Fruit fly (Drosophila melanogaster) whole organism, prepupa: ENCODE data around the gene CG15262.

Source experiments
- Blimp-1 ChIP-seq: fragments of 200-800 bp; sonication (Bioruptor generic); optimal IDR thresholded peaks from 3 replicates; lab custom pipeline; 2017; ENCODE audit warnings: missing biosample characterization, missing genetic modification characterization, mild to moderate bottlenecking, moderate library complexity, missing genetic modification reagents
- CG10631 ChIP-seq: fragments of 200-800 bp; sonication (Bioruptor generic); optimal IDR thresholded peaks from 2 replicates; lab custom pipeline; 2016; ENCODE audit warnings: missing biosample characterization, missing genetic modification characterization
- CG10669 ChIP-seq: fragments of 200-800 bp; sonication (Bioruptor generic); optimal IDR thresholded peaks from 3 replicates; lab custom pipeline; 2018; ENCODE audit warnings: missing biosample characterization, mild to moderate bottlenecking, missing genetic modification characterization, moderate library complexity
- CG11294 ChIP-seq: fragments of 200-800 bp; sonication (Bioruptor generic); IDR thresholded peaks from 2 replicates; pipeline ENCODE4 v1.3.6; 2022; ENCODE audit warnings: missing biosample characterization, missing genetic modification characterization
- CG11762 ChIP-seq: fragments of 200-800 bp; sonication (Bioruptor generic); optimal IDR thresholded peaks from 3 replicates; lab custom pipeline; 2016; ENCODE audit warnings: missing biosample characterization, missing genetic modification characterization; ENCODE audit not compliant: insufficient read depth
- CG11902 ChIP-seq: fragments of 200-800 bp; sonication (Bioruptor generic); optimal IDR thresholded peaks from 3 replicates; lab custom pipeline; 2016; ENCODE audit warnings: missing biosample characterization, missing genetic modification characterization
- CG15336 ChIP-seq: fragments of 200-800 bp; sonication (Bioruptor generic); IDR thresholded peaks from 2 replicates; pipeline ENCODE4 v1.3.6; 2022; ENCODE audit warnings: missing biosample characterization, missing genetic modification characterization
- CG1621 ChIP-seq: fragments of 200-800 bp; sonication (Bioruptor generic); optimal IDR thresholded peaks from 3 replicates; lab custom pipeline; 2018; ENCODE audit warnings: missing biosample characterization, mild to moderate bottlenecking, missing genetic modification characterization
- CG16779 ChIP-seq: fragments of 200-800 bp; sonication (Bioruptor generic); optimal IDR thresholded peaks from 3 replicates; lab custom pipeline; 2017; ENCODE audit warnings: missing biosample characterization, mild to moderate bottlenecking, missing genetic modification characterization
- CG3032 ChIP-seq: fragments of 200-800 bp; optimal IDR thresholded peaks from 2 replicates; lab custom pipeline; 2019; ENCODE audit warnings: missing biosample characterization, mild to moderate bottlenecking, missing genetic modification characterization, moderate library complexity
- CG31627 ChIP-seq: fragments of 200-800 bp; sonication (Bioruptor generic); optimal IDR thresholded peaks from 3 replicates; lab custom pipeline; 2016; ENCODE audit warnings: missing biosample characterization, missing genetic modification characterization
- CG32006 ChIP-seq: fragments of 200-800 bp; sonication (Bioruptor generic); optimal IDR thresholded peaks from 3 replicates; lab custom pipeline; 2017; ENCODE audit warnings: missing biosample characterization, mild to moderate bottlenecking, missing genetic modification characterization
- CG34406 ChIP-seq: fragments of 200-800 bp; sonication (Bioruptor generic); optimal IDR thresholded peaks from 3 replicates; lab custom pipeline; 2016; ENCODE audit warnings: missing biosample characterization, missing genetic modification characterization
- CG3919 ChIP-seq: fragments of 200-800 bp; sonication (Bioruptor generic); optimal IDR thresholded peaks from 3 replicates; lab custom pipeline; 2016; ENCODE audit warnings: missing biosample characterization, missing genetic modification characterization
- CG4318 ChIP-seq: fragments of 200-800 bp; sonication (Bioruptor generic); optimal IDR thresholded peaks from 3 replicates; lab custom pipeline; 2017; ENCODE audit warnings: missing biosample characterization, mild to moderate bottlenecking, missing genetic modification characterization
- CG6276 ChIP-seq: fragments of 200-800 bp; sonication (Bioruptor generic); optimal IDR thresholded peaks from 2 replicates; lab custom pipeline; 2017; ENCODE audit warnings: missing biosample characterization, mild to moderate bottlenecking, missing genetic modification characterization
- CG6792 ChIP-seq: fragments of 200-800 bp; sonication (Bioruptor generic); optimal IDR thresholded peaks from 3 replicates; lab custom pipeline; 2016; ENCODE audit warnings: missing biosample characterization, missing genetic modification characterization
- CG6808 ChIP-seq: fragments of 200-800 bp; sonication (Bioruptor generic); optimal IDR thresholded peaks from 3 replicates; lab custom pipeline; 2017; ENCODE audit warnings: missing biosample characterization, missing genetic modification characterization, mild to moderate bottlenecking, moderate library complexity, missing genetic modification reagents
- CG6854 ChIP-seq: fragments of 200-800 bp; sonication (Bioruptor generic); optimal IDR thresholded peaks from 2 replicates; lab custom pipeline; 2017; ENCODE audit warnings: missing biosample characterization, mild to moderate bottlenecking, missing genetic modification characterization
- CG8119 ChIP-seq: fragments of 200-800 bp; sonication (Bioruptor generic); IDR thresholded peaks from 3 replicates; pipeline ENCODE4 v1.3.6; 2022; ENCODE audit warnings: missing biosample characterization, missing genetic modification characterization
- CG8319 ChIP-seq: fragments of 200-800 bp; sonication (Bioruptor generic); optimal IDR thresholded peaks from 3 replicates; lab custom pipeline; 2016; ENCODE audit warnings: missing biosample characterization, missing genetic modification characterization
- CG8632 ChIP-seq: fragments of 200-800 bp; sonication (Bioruptor generic); optimal IDR thresholded peaks from 3 replicates; lab custom pipeline; 2016; ENCODE audit warnings: missing biosample characterization, missing genetic modification characterization
- Eip75B ChIP-seq: fragments of 200-800 bp; sonication (Bioruptor generic); optimal IDR thresholded peaks from 3 replicates; lab custom pipeline; 2016; ENCODE audit warnings: missing biosample characterization, missing genetic modification characterization
- Eip78C ChIP-seq: fragments of 200-800 bp; sonication (Bioruptor generic); peaks from one replicate; lab custom pipeline; 2016; ENCODE audit warnings: missing biosample characterization, missing genetic modification characterization
- Eip93F ChIP-seq: fragments of 200-800 bp; sonication (Bioruptor generic); optimal IDR thresholded peaks from 2 replicates; lab custom pipeline; 2016; ENCODE audit warnings: missing biosample characterization, mild to moderate bottlenecking, missing genetic modification characterization
- Ets96B ChIP-seq: fragments of 200-800 bp; optimal IDR thresholded peaks from 2 replicates; lab custom pipeline; 2019; ENCODE audit warnings: missing biosample characterization, mild to moderate bottlenecking, missing genetic modification characterization, moderate library complexity
- Gug ChIP-seq: fragments of 200-800 bp; sonication (Bioruptor generic); IDR thresholded peaks from 2 replicates; pipeline ENCODE4 v1.3.6; 2022; ENCODE audit warnings: missing biosample characterization, missing genetic modification characterization
- Hr38 ChIP-seq: sonication (Bioruptor generic); optimal IDR thresholded peaks from 2 replicates; lab custom pipeline; 2016; ENCODE audit warnings: missing biosample characterization, missing genetic modification characterization
- Hr39 ChIP-seq: fragments of 200-800 bp; sonication (Bioruptor generic); optimal IDR thresholded peaks from 2 replicates; lab custom pipeline; 2016; ENCODE audit warnings: missing biosample characterization, missing genetic modification characterization
- Hr4 ChIP-seq: fragments of 200-800 bp; sonication (Bioruptor generic); optimal IDR thresholded peaks from 3 replicates; lab custom pipeline; 2016; ENCODE audit warnings: missing biosample characterization, missing genetic modification characterization
- Lpt ChIP-seq: fragments of 200-800 bp; sonication (Bioruptor generic); optimal IDR thresholded peaks from 3 replicates; lab custom pipeline; 2016; ENCODE audit warnings: missing biosample characterization, missing genetic modification characterization
- Met ChIP-seq: fragments of 200-800 bp; sonication (Bioruptor generic); optimal IDR thresholded peaks from 3 replicates; lab custom pipeline; 2016; ENCODE audit warnings: missing biosample characterization, missing genetic modification characterization
- OdsH ChIP-seq: fragments of 200-800 bp; sonication (Bioruptor generic); optimal IDR thresholded peaks from 3 replicates; lab custom pipeline; 2016; ENCODE audit warnings: missing biosample characterization, missing genetic modification characterization
- Smox ChIP-seq: fragments of 200-800 bp; sonication (Bioruptor generic); optimal IDR thresholded peaks from 3 replicates; lab custom pipeline; 2016; ENCODE audit warnings: missing biosample characterization, missing genetic modification characterization
- Sox102F ChIP-seq: fragments of 200-800 bp; sonication (Bioruptor generic); optimal IDR thresholded peaks from 2 replicates; lab custom pipeline; 2016; ENCODE audit warnings: missing biosample characterization, mild to moderate bottlenecking, missing genetic modification characterization
- Sox14 ChIP-seq: fragments of 200-800 bp; sonication (Bioruptor generic); optimal IDR thresholded peaks from 3 replicates; lab custom pipeline; 2016; ENCODE audit warnings: missing biosample characterization, missing genetic modification characterization
- Sox15 ChIP-seq: fragments of 200-800 bp; sonication (Bioruptor generic); optimal IDR thresholded peaks from 3 replicates; lab custom pipeline; 2016; ENCODE audit warnings: missing biosample characterization, missing genetic modification characterization
- achi ChIP-seq: fragments of 200-800 bp; sonication (Bioruptor generic); optimal IDR thresholded peaks from 3 replicates; lab custom pipeline; 2016; ENCODE audit warnings: missing biosample characterization, missing genetic modification characterization
- cyc ChIP-seq: fragments of 200-800 bp; sonication (Bioruptor generic); optimal IDR thresholded peaks from 3 replicates; lab custom pipeline; 2016; ENCODE audit warnings: missing biosample characterization, missing genetic modification characterization
- dac ChIP-seq: fragments of 200-800 bp; sonication (Bioruptor generic); optimal IDR thresholded peaks from 2 replicates; lab custom pipeline; 2017; ENCODE audit warnings: missing biosample characterization, mild to moderate bottlenecking, missing genetic modification characterization
- eg ChIP-seq: fragments of 200-800 bp; sonication (Bioruptor generic); IDR thresholded peaks from 3 replicates; pipeline ENCODE4 v1.3.6; 2022; ENCODE audit warnings: missing biosample characterization, missing genetic modification characterization
- esn ChIP-seq: fragments of 200-800 bp; sonication (Bioruptor generic); optimal IDR thresholded peaks from 2 replicates; lab custom pipeline; 2016; ENCODE audit warnings: missing biosample characterization, mild to moderate bottlenecking, missing genetic modification characterization, moderate library complexity
- fd59A ChIP-seq: fragments of 200-800 bp; sonication (Bioruptor generic); optimal IDR thresholded peaks from 2 replicates; lab custom pipeline; 2017; ENCODE audit warnings: missing biosample characterization, mild to moderate bottlenecking, missing genetic modification characterization, missing genetic modification reagents
- fd85E ChIP-seq: fragments of 200-800 bp; sonication (Bioruptor generic); optimal IDR thresholded peaks from 3 replicates; lab custom pipeline; 2016; ENCODE audit warnings: missing biosample characterization, missing genetic modification characterization
- lz ChIP-seq: fragments of 200-800 bp; sonication (Bioruptor generic); optimal IDR thresholded peaks from 3 replicates; lab custom pipeline; 2016; ENCODE audit warnings: missing biosample characterization, missing genetic modification characterization
- net ChIP-seq: fragments of 200-800 bp; sonication (Bioruptor generic); optimal IDR thresholded peaks from 3 replicates; lab custom pipeline; 2016; ENCODE audit warnings: missing biosample characterization, missing genetic modification characterization
- pdm3 ChIP-seq: fragments of 200-800 bp; sonication (Bioruptor generic); optimal IDR thresholded peaks from 3 replicates; lab custom pipeline; 2016; ENCODE audit warnings: missing biosample characterization, missing genetic modification characterization
- salr ChIP-seq, 2 experiments: fragments of 200-800 bp; sonication (Bioruptor generic); optimal IDR thresholded peaks; 3 replicates each; lab custom pipeline; 2016 to 2018; ENCODE audit warnings: missing biosample characterization in 2 of 2, missing genetic modification characterization in 2 of 2, mild to moderate bottlenecking in 1 of 2
- spab ChIP-seq: fragments of 200-800 bp; sonication (Bioruptor generic); optimal IDR thresholded peaks from 2 replicates; lab custom pipeline; 2017; ENCODE audit warnings: missing biosample characterization, mild to moderate bottlenecking, missing genetic modification characterization, missing genetic modification reagents
- ss ChIP-seq, 2 experiments: fragments of 200-800 bp; sonication (Bioruptor generic); optimal IDR thresholded peaks; 2 replicates in 1 of 2; 3 replicates in 1 of 2; lab custom pipeline; 2017 to 2018; ENCODE audit warnings: mild to moderate bottlenecking in 2 of 2, missing biosample characterization in 2 of 2, missing genetic modification characterization in 2 of 2, moderate library complexity in 1 of 2
- svp ChIP-seq: fragments of 200-800 bp; sonication (Bioruptor generic); peaks from one replicate; lab custom pipeline; 2016; ENCODE audit warnings: missing biosample characterization, missing genetic modification characterization
- topi ChIP-seq: fragments of 200-800 bp; sonication (Bioruptor generic); optimal IDR thresholded peaks from 3 replicates; lab custom pipeline; 2016; ENCODE audit warnings: missing biosample characterization, missing genetic modification characterization

The CG15262 gene

dm6 chr2L:15254229-15254861 is 43.3 kb upstream of the CG15262 start:
- TF ChIP-seq Sox14 (GFP tag; lab: Kevin White, UChicago) = no peak
- TF ChIP-seq Met (GFP tag; lab: Kevin White, UChicago) = no peak
- peak; percentile 13 for TF ChIP-seq Lpt (GFP tag; lab: Kevin White, UChicago)
- TF ChIP-seq CG34406 = peak; percentile 48
- peak; percentile 64 for TF ChIP-seq esn (GFP tag; lab: Kevin White, UChicago)
- TF ChIP-seq CG10631 (GFP tag; lab: Kevin White, UChicago) = peak; percentile 20
- TF ChIP-seq CG32006 (GFP tag; lab: Kevin White, UChicago) = peak; percentile 60
- TF ChIP-seq Ets96B (tag; lab: Kevin White, UChicago) = peak; percentile 52
- no peak for TF ChIP-seq Smox (GFP tag; lab: Kevin White, UChicago)
- TF ChIP-seq Sox102F (GFP tag; lab: Kevin White, UChicago) = no peak
- no peak for TF ChIP-seq fd85E (GFP tag; lab: Kevin White, UChicago)
- TF ChIP-seq CG11294 (GFP tag; lab: Robert Waterston, UW) = no peak
- peak; percentile 24 for TF ChIP-seq CG11762 (GFP tag; lab: Kevin White, UChicago)
- TF ChIP-seq CG31627 (GFP tag; lab: Kevin White, UChicago) = peak; percentile 47
- TF ChIP-seq Hr4 (GFP tag; lab: Kevin White, UChicago) = no peak
- TF ChIP-seq CG8632 = peak; percentile 43
- TF ChIP-seq eg = peak; percentile 44
- peak; percentile 47 for TF ChIP-seq cyc
- no peak for TF ChIP-seq OdsH (GFP tag; lab: Kevin White, UChicago)
- TF ChIP-seq CG1621 (tag; lab: Kevin White, UChicago) = peak; percentile 19
- TF ChIP-seq Hr38 (GFP tag; lab: Kevin White, UChicago) = no peak
- TF ChIP-seq achi = peak; percentile 32
- TF ChIP-seq Gug (GFP tag; lab: Robert Waterston, UW) = peak; percentile 45; the same call in 1 of the 2 replicates
- peak; percentile 47; the same call in 1 of the 2 replicates for TF ChIP-seq CG15336 (GFP tag; lab: Robert Waterston, UW)
- TF ChIP-seq fd59A (GFP tag; lab: Kevin White, UChicago) = peak; percentile 24
- no peak for TF ChIP-seq CG16779 (tag; lab: Kevin White, UChicago)
- no peak for TF ChIP-seq pdm3 (GFP tag; lab: Kevin White, UChicago)
- TF ChIP-seq CG8319 = peak; percentile 9
- TF ChIP-seq topi (GFP tag; lab: Kevin White, UChicago) = no peak
- peak in 1 of 2 experiments; percentile 35 for TF ChIP-seq ss (GFP tag; optimal IDR thresholded peaks at IDR 0.05; lab: Kevin White, UChicago)
- TF ChIP-seq spab (GFP tag; lab: Kevin White, UChicago) = peak; percentile 21
- TF ChIP-seq CG10669 (GFP tag; lab: Kevin White, UChicago) = peak; percentile 57
- peak; percentile 63 for TF ChIP-seq CG8119
- peak; percentile 63 for TF ChIP-seq CG3919 (GFP tag; lab: Kevin White, UChicago)
- TF ChIP-seq CG6808 (GFP tag; lab: Kevin White, UChicago) = peak; percentile 30
- no peak for TF ChIP-seq salr (GFP tag; optimal IDR thresholded peaks at IDR 0.05; lab: Kevin White, UChicago)
- TF ChIP-seq CG6276 (GFP tag; lab: Kevin White, UChicago) = no peak
- TF ChIP-seq Hr39 (GFP tag; lab: Kevin White, UChicago) = no peak
- no peak for TF ChIP-seq CG4318
- no peak for TF ChIP-seq CG6854 (GFP tag; lab: Kevin White, UChicago)
- no peak for TF ChIP-seq Eip75B (GFP tag; lab: Kevin White, UChicago)
- TF ChIP-seq Sox15 (GFP tag; lab: Kevin White, UChicago) = no peak
- TF ChIP-seq lz = no peak
- TF ChIP-seq svp (GFP tag; lab: Kevin White, UChicago) = peak; percentile 89
- TF ChIP-seq net = peak; percentile 29
- TF ChIP-seq Blimp-1 (GFP tag; lab: Kevin White, UChicago) = no peak
- peak; percentile 39 for TF ChIP-seq CG6792 (GFP tag; lab: Kevin White, UChicago)
- TF ChIP-seq Eip93F (GFP tag; lab: Kevin White, UChicago) = no peak
- no peak for TF ChIP-seq dac (GFP tag; lab: Kevin White, UChicago)
- peak; percentile 83 for TF ChIP-seq Eip78C (GFP tag; lab: Kevin White, UChicago)
- TF ChIP-seq CG11902 (GFP tag; lab: Kevin White, UChicago) = no peak
- peak; percentile 28 for TF ChIP-seq CG3032 (tag; lab: Kevin White, UChicago)
